Fruit fly (Drosophila melanogaster) whole organism, embryonic: ENCODE measurements around the gene CG4452.

Experiments used
- Atf-2 ChIP-seq: fragments of 200-800 bp; sonication (Bioruptor generic); optimal IDR thresholded peaks from 2 replicates; lab custom pipeline; 2016; ENCODE audit warnings: missing biosample characterization, missing genetic modification characterization
- B-H2 ChIP-seq: fragments of 200-800 bp; sonication (Bioruptor generic); optimal IDR thresholded peaks from 2 replicates; lab custom pipeline; 2018; ENCODE audit warnings: missing biosample characterization, mild to moderate bottlenecking, missing genetic modification characterization
- Bteb2 ChIP-seq: fragments of 200-800 bp; sonication (Bioruptor generic); optimal IDR thresholded peaks from 2 replicates; lab custom pipeline; 2016; ENCODE audit warnings: missing biosample characterization, missing genetic modification characterization
- CG10979 ChIP-seq: fragments of 200-800 bp; sonication (Bioruptor generic); optimal IDR thresholded peaks from 2 replicates; lab custom pipeline; 2018; ENCODE audit warnings: missing biosample characterization, mild to moderate bottlenecking, missing genetic modification characterization, moderate library complexity
- CG11560 ChIP-seq: fragments of 200-800 bp; sonication (Bioruptor generic); IDR thresholded peaks from 3 replicates; pipeline ENCODE4 v1.3.6; 2022; ENCODE audit warnings: missing biosample characterization, missing genetic modification characterization
- CG12769 ChIP-seq: fragments of 200-800 bp; sonication (Bioruptor generic); optimal IDR thresholded peaks from 2 replicates; lab custom pipeline; 2019; ENCODE audit warnings: missing biosample characterization, mild to moderate bottlenecking, missing genetic modification characterization, moderate library complexity
- CG13287 ChIP-seq: fragments of 200-800 bp; sonication (Bioruptor generic); IDR thresholded peaks from 2 replicates; pipeline ENCODE4 v1.3.6; 2022; ENCODE audit warnings: missing biosample characterization, missing genetic modification characterization; ENCODE audit not compliant: partially characterized antibody
- CG14441 ChIP-seq: fragments of 200-800 bp; sonication (Bioruptor generic); IDR thresholded peaks from 2 replicates; pipeline ENCODE4 v1.3.6; 2022; ENCODE audit warnings: missing biosample characterization, missing genetic modification characterization
- CG14860 ChIP-seq: fragments of 200-800 bp; sonication (Bioruptor generic); IDR thresholded peaks from 3 replicates; pipeline ENCODE4 v1.3.6; 2022; ENCODE audit warnings: missing biosample characterization, missing genetic modification characterization; ENCODE audit not compliant: partially characterized antibody
- CG15601 ChIP-seq: fragments of 200-800 bp; sonication (Bioruptor generic); optimal IDR thresholded peaks from 3 replicates; lab custom pipeline; 2019; ENCODE audit warnings: missing biosample characterization, mild to moderate bottlenecking, missing genetic modification characterization, moderate library complexity
- CG1603 ChIP-seq: fragments of 200-800 bp; sonication (Bioruptor generic); optimal IDR thresholded peaks from 2 replicates; lab custom pipeline; 2019; ENCODE audit warnings: missing biosample characterization, mild to moderate bottlenecking, missing genetic modification characterization, moderate library complexity
- CG17186 ChIP-seq: fragments of 200-800 bp; sonication (Bioruptor generic); optimal IDR thresholded peaks from 3 replicates; lab custom pipeline; 2017; ENCODE audit warnings: missing biosample characterization, missing genetic modification reagents, missing genetic modification characterization
- CG17829 ChIP-seq: fragments of 200-800 bp; optimal IDR thresholded peaks from 2 replicates; lab custom pipeline; 2019; ENCODE audit warnings: missing biosample characterization, mild to moderate bottlenecking, missing genetic modification characterization, moderate library complexity
- CG3995 ChIP-seq: fragments of 200-800 bp; sonication (Bioruptor generic); optimal IDR thresholded peaks from 3 replicates; lab custom pipeline; 2016; ENCODE audit warnings: missing biosample characterization, missing genetic modification characterization
- CG7372 ChIP-seq: fragments of 200-800 bp; sonication (Bioruptor generic); IDR thresholded peaks from 2 replicates; pipeline ENCODE4 v1.3.6; 2022; ENCODE audit warnings: missing biosample characterization, missing genetic modification characterization
- D ChIP-seq, 2 experiments: fragments of 200-800 bp in 1 of 2; fragments of >200 bp in 1 of 2; sonication (Bioruptor generic) in 1 of 2; optimal IDR thresholded peaks; 2 replicates in 1 of 2; 3 replicates in 1 of 2; lab custom pipeline; 2017; ENCODE audit warnings: mild to moderate bottlenecking in 1 of 2, missing biosample characterization in 1 of 2, missing genetic modification characterization in 1 of 2, missing genetic modification reagents in 1 of 2
- Dref ChIP-seq: fragments of 200-800 bp; sonication (Bioruptor generic); IDR thresholded peaks from 2 replicates; pipeline ENCODE4 v1.3.6; 2022; ENCODE audit warnings: missing biosample characterization, missing genetic modification characterization
- Drgx ChIP-seq: fragments of 200-800 bp; sonication (Bioruptor generic); IDR thresholded peaks from 2 replicates; pipeline ENCODE4 v1.3.6; 2022; ENCODE audit warnings: missing biosample characterization, missing genetic modification characterization
- Hand ChIP-seq: fragments of 200-800 bp; sonication (Bioruptor generic); optimal IDR thresholded peaks from 2 replicates; lab custom pipeline; 2017; ENCODE audit warnings: mild to moderate bottlenecking, missing biosample characterization, missing genetic modification reagents, missing genetic modification characterization
- Lpt ChIP-seq: fragments of >200 bp; optimal IDR thresholded peaks from 2 replicates; lab custom pipeline; 2018; ENCODE audit warnings: missing biosample characterization, missing genetic modification characterization
- Med ChIP-seq: fragments of 200-800 bp; sonication (Bioruptor generic); peaks from one replicate; lab custom pipeline; 2016; ENCODE audit warnings: missing biosample characterization, missing genetic modification characterization, mild to moderate bottlenecking, inconsistent platforms, moderate library complexity
- NC2β ChIP-seq: fragments of 200-800 bp; sonication (Bioruptor generic); optimal IDR thresholded peaks from 2 replicates; lab custom pipeline; 2016; ENCODE audit warnings: missing biosample characterization, missing genetic modification characterization
- Nf-YB ChIP-seq: fragments of 200-800 bp; sonication (Bioruptor generic); optimal IDR thresholded peaks from 3 replicates; lab custom pipeline; 2019; ENCODE audit warnings: missing biosample characterization, mild to moderate bottlenecking, missing genetic modification characterization, moderate library complexity
- Rfx ChIP-seq: fragments of 200-800 bp; sonication (Bioruptor generic); IDR thresholded peaks from 2 replicates; pipeline ENCODE4 v1.3.6; 2022; ENCODE audit warnings: missing biosample characterization, missing genetic modification characterization
- Trl ChIP-seq, 3 experiments: fragments of >200 bp in 2 of 3; fragments of 200-800 bp in 1 of 3; sonication (Bioruptor generic) in 1 of 3; optimal IDR thresholded peaks; 2 replicates in 1 of 3; 3 replicates in 2 of 3; lab custom pipeline; 2016 to 2017; ENCODE audit warnings: missing biosample characterization in 1 of 3, missing genetic modification characterization in 1 of 3
- cato ChIP-seq: fragments of 200-800 bp; sonication (Bioruptor generic); optimal IDR thresholded peaks from 2 replicates; lab custom pipeline; 2016; ENCODE audit warnings: missing biosample characterization, missing genetic modification characterization, borderline replicate concordance
- caup ChIP-seq: fragments of 200-800 bp; sonication (Bioruptor generic); optimal IDR thresholded peaks from 3 replicates; lab custom pipeline; 2017; ENCODE audit warnings: missing biosample characterization, mild to moderate bottlenecking, missing genetic modification characterization, moderate library complexity; ENCODE audit not compliant: severe bottlenecking
- cg ChIP-seq: fragments of 200-800 bp; sonication (Bioruptor generic); optimal IDR thresholded peaks from 3 replicates; lab custom pipeline; 2019; ENCODE audit warnings: missing biosample characterization, mild to moderate bottlenecking, missing genetic modification characterization, moderate library complexity
- chinmo ChIP-seq: fragments of 200-800 bp; sonication (Bioruptor generic); IDR thresholded peaks from 4 replicates; pipeline ENCODE4 v1.3.6; 2022; ENCODE audit warnings: missing biosample characterization, missing genetic modification characterization; ENCODE audit not compliant: partially characterized antibody
- cwo ChIP-seq: fragments of 200-800 bp; sonication (Bioruptor generic); optimal IDR thresholded peaks from 3 replicates; lab custom pipeline; 2017; ENCODE audit warnings: missing biosample characterization, missing genetic modification characterization, mild to moderate bottlenecking, moderate library complexity, missing genetic modification reagents
- dysf ChIP-seq: fragments of 200-800 bp; sonication (Bioruptor generic); IDR thresholded peaks from 3 replicates; pipeline ENCODE4 v1.3.6; 2022; ENCODE audit warnings: missing biosample characterization, missing genetic modification characterization
- grau ChIP-seq: fragments of 200-800 bp; optimal IDR thresholded peaks from 3 replicates; lab custom pipeline; 2019; ENCODE audit warnings: missing biosample characterization, mild to moderate bottlenecking, missing genetic modification characterization, moderate library complexity
- her ChIP-seq: fragments of 200-800 bp; sonication (Bioruptor generic); optimal IDR thresholded peaks from 2 replicates; lab custom pipeline; 2016; ENCODE audit warnings: missing biosample characterization, missing genetic modification characterization
- hkb ChIP-seq, 2 experiments: fragments of 200-800 bp in 1 of 2; fragments of >200 bp in 1 of 2; sonication (Bioruptor generic) in 1 of 2; IDR thresholded peaks in 1 of 2; optimal IDR thresholded peaks in 1 of 2; 2 replicates each; pipeline versions ENCODE4 v1.3.6 to Lab custom; 2017 to 2022; ENCODE audit warnings: missing biosample characterization in 1 of 2, missing genetic modification characterization in 1 of 2
- nom ChIP-seq: fragments of 200-800 bp; sonication (Bioruptor generic); optimal IDR thresholded peaks from 2 replicates; lab custom pipeline; 2017; ENCODE audit warnings: missing biosample characterization, missing genetic modification characterization, mild to moderate bottlenecking, moderate library complexity, missing genetic modification reagents
- oc ChIP-seq: fragments of 200-800 bp; sonication (Bioruptor generic); optimal IDR thresholded peaks from 2 replicates; lab custom pipeline; 2018; ENCODE audit warnings: missing biosample characterization, mild to moderate bottlenecking, missing genetic modification characterization, moderate library complexity
- pan ChIP-seq, 4 experiments: fragments of >200 bp in 3 of 4; fragments of 200-800 bp in 1 of 4; sonication (Bioruptor generic) in 1 of 4; optimal IDR thresholded peaks in 3 of 4; IDR thresholded peaks in 1 of 4; 2 replicates each; pipeline versions ENCODE4 v1.3.6 to Lab custom; 2017 to 2022; ENCODE audit warnings: missing biosample characterization in 2 of 4, missing genetic modification characterization in 2 of 4, mixed read lengths in 1 of 4
- ro ChIP-seq: fragments of 200-800 bp; sonication (Bioruptor generic); IDR thresholded peaks from 2 replicates; pipeline ENCODE4 v1.3.6; 2022; ENCODE audit warnings: missing biosample characterization, missing genetic modification characterization
- sens ChIP-seq: fragments of 200-800 bp; sonication (Bioruptor generic); peaks from one replicate; lab custom pipeline; 2016; ENCODE audit warnings: missing biosample characterization, missing genetic modification characterization
- sens-2 ChIP-seq: fragments of 200-800 bp; sonication (Bioruptor generic); IDR thresholded peaks from 2 replicates; pipeline ENCODE4 v1.3.6; 2022; ENCODE audit warnings: missing biosample characterization, missing genetic modification characterization
- slbo ChIP-seq: fragments of 200-800 bp; sonication (Bioruptor generic); IDR thresholded peaks from 2 replicates; pipeline ENCODE4 v1.3.6; 2022; ENCODE audit warnings: missing biosample characterization, missing genetic modification characterization
- ttk ChIP-seq: fragments of 200-800 bp; sonication (Bioruptor generic); IDR thresholded peaks from 2 replicates; pipeline ENCODE4 v2.1.2; 2022; ENCODE audit warnings: missing biosample characterization, missing genetic modification characterization
- vfl ChIP-seq: fragments of 200-800 bp; sonication (Bioruptor generic); optimal IDR thresholded peaks from 2 replicates; lab custom pipeline; 2016; ENCODE audit warnings: missing biosample characterization, missing genetic modification characterization

The CG4452 gene

DNA sequence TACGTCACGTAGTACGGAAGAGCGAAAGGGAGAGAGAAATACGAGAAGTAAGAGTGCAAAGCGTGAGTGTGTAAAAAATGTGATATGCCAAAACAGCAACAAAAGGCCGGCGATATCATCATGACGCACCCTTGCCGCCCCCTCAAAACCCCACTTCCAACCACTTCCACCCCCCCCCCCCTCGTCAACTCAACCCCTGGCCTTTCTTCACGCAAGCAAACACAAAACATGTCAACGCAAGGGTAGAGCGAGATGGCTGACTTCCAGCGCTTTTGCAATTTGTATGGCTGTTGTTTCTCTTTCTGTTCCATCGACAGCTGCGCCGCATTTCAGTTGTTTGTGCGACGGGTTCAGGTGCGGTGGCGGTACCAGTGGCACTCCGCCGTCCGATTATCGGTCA lies 31.5 kb upstream of the CG4452 start (continued):
- TF ChIP-seq cwo (GFP tag; lab: Kevin White, UChicago) (peak; percentile 1), CG13287 (GFP tag; lab: Robert Waterston, UW) (no peak), pan (optimal IDR thresholded peaks at IDR 0.05; lab: Kevin White, UChicago) (no peak), pan (GFP tag; optimal IDR thresholded peaks at IDR 0.05 in 1 of 2, IDR thresholded peaks at IDR 0.05 in 1 of 2) (peak in 1 of 2 experiments; percentile 52), B-H2 (GFP tag; lab: Kevin White, UChicago) (no peak), grau (tag; lab: Kevin White, UChicago) (no peak), CG14860 (no peak), cato (GFP tag; lab: Kevin White, UChicago) (no peak), CG11560 (tag; lab: Robert Waterston, UW) (no peak)

DNA sequence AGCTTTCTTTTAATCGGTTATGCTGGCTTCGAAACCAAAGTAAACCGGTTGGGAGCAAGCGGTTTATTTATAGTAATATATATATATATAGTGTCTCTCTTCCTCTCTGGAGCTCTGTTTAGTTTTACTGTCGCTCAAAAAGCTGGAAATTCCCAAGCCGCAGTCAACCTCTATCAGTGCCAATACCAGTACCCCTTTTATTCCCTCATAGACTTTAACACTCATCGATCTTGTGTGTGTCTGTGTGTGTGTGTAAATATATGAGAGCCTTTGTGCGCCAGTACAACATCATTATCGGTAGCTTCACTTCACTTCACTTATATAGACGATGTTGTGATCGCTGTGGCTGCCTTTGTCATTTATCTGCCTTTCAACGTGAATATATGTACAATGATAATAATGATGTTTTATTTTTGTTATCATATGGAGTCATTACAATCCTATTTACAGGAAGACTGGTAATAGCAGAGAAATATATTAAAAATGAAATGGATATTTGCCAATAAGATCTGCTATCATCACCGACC lies 29.2 kb upstream of the CG4452 start:
- TF ChIP-seq CG17186 (GFP tag; lab: Kevin White, UChicago): no peak
- peak; percentile 7 to 32 for TF ChIP-seq Trl (optimal IDR thresholded peaks at IDR 0.05; lab: Kevin White, UChicago)
- no peak for TF ChIP-seq Trl (GFP tag; optimal IDR thresholded peaks at IDR 0.05; lab: Kevin White, UChicago)
- peak; percentile 34 for TF ChIP-seq nom (GFP tag; lab: Kevin White, UChicago)
- TF ChIP-seq Med (GFP tag; lab: Kevin White, UChicago): peak; percentile 50
- peak; percentile 63 for TF ChIP-seq CG12769 (tag; lab: Kevin White, UChicago)
- TF ChIP-seq Drgx (GFP tag; lab: Robert Waterston, UW): no peak
- peak; percentile 27 for TF ChIP-seq CG3995 (GFP tag; lab: Kevin White, UChicago)
- peak; percentile 49 for TF ChIP-seq cg (GFP tag; lab: Kevin White, UChicago)
- TF ChIP-seq, all 482 proteins: peak for 6

dm6 chr3L:9338510-9338909 lies 28.7 kb upstream of the CG4452 start, which contains the start of gene PGRP-LC:
Gene PGRP-LC, plus strand, starts transcription at chr3L:9338810.
- no peak for TF ChIP-seq NC2β (GFP tag; lab: Kevin White, UChicago)
- TF ChIP-seq D (optimal IDR thresholded peaks at IDR 0.05; lab: Kevin White, UChicago): no peak
- TF ChIP-seq D (GFP tag; optimal IDR thresholded peaks at IDR 0.05; lab: Kevin White, UChicago): no peak
- no peak for TF ChIP-seq ttk (GFP tag; lab: Robert Waterston, UW)
- no peak for TF ChIP-seq CG7372 (GFP tag; lab: Robert Waterston, UW)
- no peak for TF ChIP-seq Bteb2
- no peak for TF ChIP-seq sens-2 (GFP tag; lab: Robert Waterston, UW)
- no peak for TF ChIP-seq CG14441 (GFP tag; lab: Robert Waterston, UW)
- no peak for TF ChIP-seq Hand (GFP tag; lab: Kevin White, UChicago)
- TF ChIP-seq ro (GFP tag; lab: Robert Waterston, UW): no peak
- no peak for TF ChIP-seq vfl (GFP tag; lab: Kevin White, UChicago)
- TF ChIP-seq, all 482 proteins: peak for 0

- no peak for TF ChIP-seq Atf-2 (GFP tag; lab: Kevin White, UChicago)
- no peak for TF ChIP-seq Dref (GFP tag; lab: Robert Waterston, UW)
- no peak for TF ChIP-seq CG14860
- peak; percentile 7; the same call in 1 of the 3 replicates for TF ChIP-seq dysf (GFP tag; lab: Robert Waterston, UW)
- TF ChIP-seq CG15601 (tag; lab: Kevin White, UChicago): no peak
- no peak for TF ChIP-seq oc (tag; lab: Kevin White, UChicago)
- no peak for TF ChIP-seq her (GFP tag; lab: Kevin White, UChicago)
- peak; percentile 43 for TF ChIP-seq slbo
- TF ChIP-seq hkb (optimal IDR thresholded peaks at IDR 0.05; lab: Kevin White, UChicago): no peak
- peak; percentile 39 for TF ChIP-seq hkb (GFP tag; IDR thresholded peaks at IDR 0.05; lab: Robert Waterston, UW)
- peak; percentile 70 for TF ChIP-seq sens
- no peak for TF ChIP-seq Nf-YB
- no peak for TF ChIP-seq CG17829 (tag; lab: Kevin White, UChicago)
- no peak for TF ChIP-seq CG10979 (tag; lab: Kevin White, UChicago)
- TF ChIP-seq chinmo (GFP tag; lab: Robert Waterston, UW): no peak
- TF ChIP-seq Lpt (GFP tag; lab: Kevin White, UChicago): no peak
- TF ChIP-seq CG1603 (tag; lab: Kevin White, UChicago): no peak
- no peak for TF ChIP-seq caup (GFP tag; lab: Kevin White, UChicago)
- 0 out of 2 replicates have a peak, but pooled peaks have one; percentile 25 for TF ChIP-seq Rfx (GFP tag; lab: Robert Waterston, UW)
- TF ChIP-seq Med (GFP tag; lab: Kevin White, UChicago): peak; percentile 79
Observed at dm6 chr3L:9339021-9339420, 28.2 kb upstream of the CG4452 start.
